Worm (Caenorhabditis elegans): ENCODE data around the gene col-116.

Gene col-116

ce11 chrIV:8375381-8375780 is 19.7 kb downstream of the col-116 start (continued):
- TF ChIP-seq ceh-22 (tag; optimal IDR thresholded peaks at IDR 0.05) (no peak), mec-3 (tag; optimal IDR thresholded peaks at IDR 0.05; ENCODE audit: borderline replicate concordance) (no peak), ref-2 (tag; optimal IDR thresholded peaks at IDR 0.05) (peak; percentile 92), fkh-6 (tag; optimal IDR thresholded peaks at IDR 0.05) (peak; percentile 80), ceh-48 (tag; optimal IDR thresholded peaks at IDR 0.05) (peak; percentile 77), tbx-7 (tag; optimal IDR thresholded peaks at IDR 0.05) (peak; percentile 34), unc-42 (tag; optimal IDR thresholded peaks at IDR 0.05) (peak; percentile 61), elt-4 (tag; optimal IDR thresholded peaks at IDR 0.05) (no peak), T23F11.4 (GFP tag; optimal IDR thresholded peaks at IDR 0.05) (peak; percentile 63), K02D7.2 (tag; optimal IDR thresholded peaks at IDR 0.05) (peak; percentile 51), pha-2 (tag; optimal IDR thresholded peaks at IDR 0.05) (peak; percentile 86), dmd-4 (tag; optimal IDR thresholded peaks at IDR 0.05; ENCODE audit: borderline replicate concordance) (peak; percentile 31), hlh-6 (tag; optimal IDR thresholded peaks at IDR 0.05) (peak; percentile 89), pqm-1 (tag; optimal IDR thresholded peaks at IDR 0.05) (peak; percentile 16), hlh-8 (tag; optimal IDR thresholded peaks at IDR 0.05) (peak; percentile 66), nhr-232 (tag; optimal IDR thresholded peaks at IDR 0.05) (peak; percentile 82), ceh-6 (GFP tag; optimal IDR thresholded peaks at IDR 0.05) (peak; percentile 87), unc-86 (tag; optimal IDR thresholded peaks at IDR 0.05) (peak; percentile 84), nfya-1 (tag; optimal IDR thresholded peaks at IDR 0.05) (peak; percentile 67), ztf-16 (tag; optimal IDR thresholded peaks at IDR 0.05) (peak; percentile 82), pax-1 (tag; optimal IDR thresholded peaks at IDR 0.05) (no peak), ets-4 (tag; optimal IDR thresholded peaks at IDR 0.05) (peak; percentile 34), pat-9 (tag; optimal IDR thresholded peaks at IDR 0.05) (peak; percentile 87), rnt-1 (tag; optimal IDR thresholded peaks at IDR 0.05) (peak; percentile 50), ceh-24 (tag; optimal IDR thresholded peaks at IDR 0.05) (no peak), che-1 (tag; optimal IDR thresholded peaks at IDR 0.05) (peak; percentile 86), ceh-2 (tag; optimal IDR thresholded peaks at IDR 0.05) (peak; percentile 77), ahr-1 (tag; optimal IDR thresholded peaks at IDR 0.05) (peak; percentile 33), nhr-11 (tag; optimal IDR thresholded peaks at IDR 0.05) (no peak), elt-2 (tag; optimal IDR thresholded peaks at IDR 0.05) (peak; percentile 94), zip-5 (tag; optimal IDR thresholded peaks at IDR 0.05) (peak; percentile 70), lim-6 (tag; optimal IDR thresholded peaks at IDR 0.05) (no peak), eyg-1 (tag; optimal IDR thresholded peaks at IDR 0.05) (peak; percentile 77), ceh-45 (GFP tag; IDR thresholded peaks at IDR 0.05) (peak; percentile 52; the same call in 1 of the 2 replicates), K09A11.1 (tag; optimal IDR thresholded peaks at IDR 0.05; ENCODE audit: insufficient read depth) (peak; percentile 67), hlh-13 (GFP tag; optimal IDR thresholded peaks at IDR 0.05) (peak; percentile 83), ceh-14 (tag; optimal IDR thresholded peaks at IDR 0.05) (peak; percentile 62), ceh-9 (tag; optimal IDR thresholded peaks at IDR 0.05) (peak; percentile 9), unc-55 (GFP tag; optimal IDR thresholded peaks at IDR 0.05) (peak; percentile 65), ama-1 (optimal IDR thresholded peaks at IDR 0.05) (no peak), ceh-19 (GFP tag; optimal IDR thresholded peaks at IDR 0.05) (peak; percentile 75), hlh-15 (tag; optimal IDR thresholded peaks at IDR 0.05) (peak; percentile 67)

ce11 chrIV:8376923-8377322 is 21.2 kb downstream of the col-116 start:
- TF ChIP-seq pros-1 (tag; optimal IDR thresholded peaks at IDR 0.05) (no peak), ceh-31 (tag; optimal IDR thresholded peaks at IDR 0.05) (no peak), ahr-1 (tag; optimal IDR thresholded peaks at IDR 0.05) (no peak), ceh-18 (tag; optimal IDR thresholded peaks at IDR 0.05) (no peak), dmd-4 (tag; optimal IDR thresholded peaks at IDR 0.05; ENCODE audit: borderline replicate concordance) (no peak), npax-4 (tag; optimal IDR thresholded peaks at IDR 0.05) (no peak), hlh-13 (GFP tag; optimal IDR thresholded peaks at IDR 0.05) (no peak), tbx-7 (tag; optimal IDR thresholded peaks at IDR 0.05) (no peak), hlh-6 (tag; optimal IDR thresholded peaks at IDR 0.05) (no peak), fkh-10 (GFP tag; optimal IDR thresholded peaks at IDR 0.05) (no peak)
